Worm (Caenorhabditis elegans) whole organism, early embryonic: ENCODE data around the gene grd-4.
"Not testable (repeated sequence)": the region's sequence is repeated elsewhere in the genome, so short reads cannot be mapped to it uniquely, and the experiment has no call there.

Experiments used
- B0310.2 ChIP-seq: sonication (generic microtip); optimal IDR thresholded peaks from 2 replicates; lab custom pipeline; 2016; ENCODE audit warnings: mild to moderate bottlenecking, missing genetic modification characterization, missing compliant biosample characterization
- F13C5.2 ChIP-seq: sonication (generic microtip); optimal IDR thresholded peaks from 2 replicates; lab custom pipeline; 2017; ENCODE audit warnings: mild to moderate bottlenecking, missing genetic modification characterization, inconsistent platforms, missing compliant biosample characterization
- aly-1 ChIP-seq: sonication (generic microtip); optimal IDR thresholded peaks from 2 replicates; lab custom pipeline; 2016; ENCODE audit warnings: missing genetic modification characterization, missing compliant biosample characterization
- ama-1 ChIP-seq: fragments of 150-350 bp; optimal IDR thresholded peaks from 2 replicates; lab custom pipeline; 2014
- ceh-13 ChIP-seq: fragments of 200-800 bp; sonication (Bioruptor generic); optimal IDR thresholded peaks from 2 replicates; lab custom pipeline; 2018; ENCODE audit warnings: mild to moderate bottlenecking, missing genetic modification characterization, missing compliant biosample characterization
- ceh-36 ChIP-seq: sonication (generic microtip); optimal IDR thresholded peaks from 2 replicates; lab custom pipeline; 2016; ENCODE audit warnings: missing genetic modification characterization, inconsistent platforms, missing compliant biosample characterization
- ets-7 ChIP-seq: sonication (generic microtip); optimal IDR thresholded peaks from 2 replicates; lab custom pipeline; 2016; ENCODE audit warnings: missing genotype, missing genetic modification characterization, missing compliant biosample characterization
- flt-1 ChIP-seq: fragments of 200-800 bp; sonication (Bioruptor generic); IDR thresholded peaks from 2 replicates; pipeline ENCODE4 v1.3.6; 2022; ENCODE audit warnings: missing genetic modification characterization, missing compliant biosample characterization
- hmbx-1 ChIP-seq: sonication (generic microtip); optimal IDR thresholded peaks from 2 replicates; lab custom pipeline; 2016; ENCODE audit warnings: mild to moderate bottlenecking, missing genetic modification characterization, missing compliant biosample characterization
- hmg-4 ChIP-seq: fragments of 200-800 bp; sonication (Bioruptor generic); optimal IDR thresholded peaks from 2 replicates; lab custom pipeline; 2018; ENCODE audit warnings: mild to moderate bottlenecking, missing genetic modification characterization, missing compliant biosample characterization
- hnd-1 ChIP-seq: sonication (generic microtip); optimal IDR thresholded peaks from 2 replicates; lab custom pipeline; 2016; ENCODE audit warnings: missing genetic modification characterization, missing compliant biosample characterization
- pes-1 ChIP-seq: fragments of 200-800 bp; sonication (Bioruptor generic); IDR thresholded peaks from 2 replicates; pipeline ENCODE4 v1.3.6; 2022; ENCODE audit warnings: missing genetic modification reagents, missing genetic modification characterization, missing compliant biosample characterization
- scrt-1 ChIP-seq: fragments of 200-800 bp; sonication (Bioruptor generic); IDR thresholded peaks from 2 replicates; pipeline ENCODE4 v1.3.6; 2022; ENCODE audit warnings: missing genetic modification characterization, missing compliant biosample characterization
- sea-1 ChIP-seq: fragments of 200-800 bp; sonication (Bioruptor generic); conservative IDR thresholded peaks from 2 replicates; pipeline ENCODE4 v1.3.6; 2022; ENCODE audit warnings: missing genetic modification characterization, missing compliant biosample characterization
- tbx-11 ChIP-seq: fragments of 200-800 bp; sonication (Bioruptor generic); IDR thresholded peaks from 2 replicates; pipeline ENCODE4 v1.3.6; 2022; ENCODE audit warnings: missing genetic modification characterization, missing compliant biosample characterization
- tbx-37 ChIP-seq: fragments of 200-800 bp; sonication (Bioruptor generic); conservative IDR thresholded peaks from 2 replicates; pipeline ENCODE4 v1.3.6; 2022; ENCODE audit warnings: missing genetic modification reagents, missing genetic modification characterization, missing compliant biosample characterization
- tra-4 ChIP-seq: sonication (generic microtip); optimal IDR thresholded peaks from 2 replicates; lab custom pipeline; 2017; ENCODE audit warnings: missing genetic modification characterization, missing compliant biosample characterization

Gene grd-4

ce11 chrX:8536791-8537190 is 35.8 kb downstream of the grd-4 start, which contains the start of gene nspc-3:
nspc-3 (plus strand) TSS chrX:8537091.
- TF ChIP-seq tbx-37 (GFP tag; lab: Robert Waterston, UW) (no peak), pes-1 (no peak), B0310.2 (tag; lab: Kevin White, UChicago) (no peak), F13C5.2 (no peak), hmg-4 (GFP tag; lab: Kevin White, UChicago) (no peak), ama-1 (lab: Kevin White, UChicago) (no peak), flt-1 (GFP tag; lab: Robert Waterston, UW) (no peak), ets-7 (tag; lab: Kevin White, UChicago) (no peak), tra-4 (tag; lab: Kevin White, UChicago) (no peak), ceh-13 (GFP tag; lab: Kevin White, UChicago) (no peak), sea-1 (GFP tag; lab: Robert Waterston, UW) (no peak), ceh-36 (tag; lab: Kevin White, UChicago) (no peak)

ce11 chrX:8538262-8538776 is 37.3 kb downstream of the grd-4 start, which contains the start of the genes nspc-4 and nspc-5:
nspc-4 (minus strand) TSS chrX:8538362.
nspc-5 (plus strand) TSS chrX:8538726.
- TF ChIP-seq pes-1; hmg-4 (GFP tag; lab: Kevin White, UChicago); ets-7 (tag; lab: Kevin White, UChicago): not testable (repeated sequence)

ce11 chrX:8541562-8541961 is 40.5 kb downstream of the grd-4 start, which contains the start of gene nspc-7:
nspc-7 (plus strand) TSS chrX:8541862.
- TF ChIP-seq B0310.2 (tag; lab: Kevin White, UChicago); hmbx-1; scrt-1 (GFP tag; lab: Robert Waterston, UW): not testable (repeated sequence)

ce11 chrX:8545971-8546442 is 45.0 kb downstream of the grd-4 start, which contains the start of gene sdha-1:
sdha-1 (minus strand) TSS chrX:8546021.
- TF ChIP-seq B0310.2 (tag; lab: Kevin White, UChicago): no peak
- TF ChIP-seq F13C5.2: peak; percentile 43
- 0 out of 2 replicates have a peak, but pooled peaks have one; percentile 22 for TF ChIP-seq tbx-11 (GFP tag; lab: Robert Waterston, UW)
- peak; percentile 31 for TF ChIP-seq hmg-4 (GFP tag; lab: Kevin White, UChicago)
- TF ChIP-seq tbx-37 (GFP tag; lab: Robert Waterston, UW): 0 out of 2 replicates have a peak, but pooled peaks have one; percentile 13
- TF ChIP-seq ama-1 (lab: Kevin White, UChicago): no peak

ce11 chrX:8549026-8549425 is 48.0 kb downstream of the grd-4 start, which contains the start of gene D2021.4:
D2021.4 (minus strand) TSS chrX:8549073.
- no peak for TF ChIP-seq tra-4 (tag; lab: Kevin White, UChicago)
- TF ChIP-seq B0310.2 (tag; lab: Kevin White, UChicago): no peak
- TF ChIP-seq hmbx-1: no peak
- no peak for TF ChIP-seq ceh-13 (GFP tag; lab: Kevin White, UChicago)
- TF ChIP-seq pes-1: no peak
- TF ChIP-seq sea-1 (GFP tag; lab: Robert Waterston, UW): no peak
- TF ChIP-seq tbx-11 (GFP tag; lab: Robert Waterston, UW): no peak
- TF ChIP-seq flt-1 (GFP tag; lab: Robert Waterston, UW): no peak
- TF ChIP-seq ceh-36 (tag; lab: Kevin White, UChicago): no peak
- no peak for TF ChIP-seq ets-7 (tag; lab: Kevin White, UChicago)
- no peak for TF ChIP-seq tbx-37 (GFP tag; lab: Robert Waterston, UW)
- TF ChIP-seq aly-1: no peak
- no peak for TF ChIP-seq ama-1 (lab: Kevin White, UChicago)
- TF ChIP-seq hmg-4 (GFP tag; lab: Kevin White, UChicago): no peak
- no peak for TF ChIP-seq hnd-1 (tag; lab: Kevin White, UChicago)
- no peak for TF ChIP-seq scrt-1 (GFP tag; lab: Robert Waterston, UW)
- no peak for TF ChIP-seq F13C5.2

ce11 chrX:8550099-8550498 is 49.1 kb downstream of the grd-4 start:
- TF ChIP-seq B0310.2 (tag; lab: Kevin White, UChicago): no peak
- no peak for TF ChIP-seq tra-4 (tag; lab: Kevin White, UChicago)
- no peak for TF ChIP-seq F13C5.2
- TF ChIP-seq ets-7 (tag; lab: Kevin White, UChicago): no peak
- TF ChIP-seq hnd-1 (tag; lab: Kevin White, UChicago): no peak
- no peak for TF ChIP-seq ama-1 (lab: Kevin White, UChicago)
- no peak for TF ChIP-seq aly-1
- TF ChIP-seq sea-1 (GFP tag; lab: Robert Waterston, UW): no peak
- no peak for TF ChIP-seq ceh-36 (tag; lab: Kevin White, UChicago)
- TF ChIP-seq ceh-13 (GFP tag; lab: Kevin White, UChicago): no peak
- TF ChIP-seq tbx-37 (GFP tag; lab: Robert Waterston, UW): no peak
- TF ChIP-seq pes-1: no peak
- no peak for TF ChIP-seq scrt-1 (GFP tag; lab: Robert Waterston, UW)
- no peak for TF ChIP-seq flt-1 (GFP tag; lab: Robert Waterston, UW)
- no peak for TF ChIP-seq hmbx-1
